Worm (Caenorhabditis elegans) whole organism, L2 larva: Measurements from ENCODE around the gene F17C11.26.

Experiments
- blmp-1 ChIP-seq: sonication (generic microtip); optimal IDR thresholded peaks from 2 replicates; lab custom pipeline; 2017; ENCODE audit warnings: missing genetic modification characterization, mild to moderate bottlenecking, missing compliant biosample characterization, antibody characterized with exemption, moderate library complexity; ENCODE audit not compliant: insufficient read depth
- elt-1 ChIP-seq: fragments of 150-350 bp; optimal IDR thresholded peaks from 2 replicates; lab custom pipeline; 2014; ENCODE audit warnings: missing biosample characterization, missing genetic modification characterization
- mab-5 ChIP-seq: fragments of 150-350 bp; optimal IDR thresholded peaks from 2 replicates; lab custom pipeline; 2014; ENCODE audit warnings: missing biosample characterization, missing genetic modification characterization
- nhr-11 ChIP-seq: fragments of 150-350 bp; optimal IDR thresholded peaks from 2 replicates; lab custom pipeline; 2014; ENCODE audit warnings: missing biosample characterization, missing genetic modification characterization
- zag-1 ChIP-seq: fragments of 150-350 bp; optimal IDR thresholded peaks from 2 replicates; lab custom pipeline; 2014; ENCODE audit warnings: missing biosample characterization, missing genetic modification characterization

DNA sequence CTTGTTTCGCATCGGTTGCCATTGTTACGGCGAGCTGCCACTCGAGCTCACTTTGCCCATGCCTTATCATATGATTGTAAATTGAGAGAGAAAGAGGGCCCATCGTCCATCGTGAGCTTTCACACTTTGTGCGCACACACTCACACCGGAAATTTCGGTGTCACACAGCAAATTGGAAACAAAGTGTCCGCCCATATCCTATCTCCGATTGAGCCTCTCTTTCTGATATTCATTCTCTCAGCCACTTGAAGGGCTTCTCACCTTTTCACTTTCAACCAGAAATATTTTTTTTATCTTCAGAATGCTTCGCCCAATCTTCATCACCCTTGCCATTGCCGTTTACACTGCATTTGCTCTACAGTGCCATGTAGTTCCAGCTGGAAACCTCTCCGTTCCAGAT is 11.7 kb upstream of the F17C11.26 start, which contains the start of gene F58B4.3:
- no peak for TF ChIP-seq blmp-1
- TF ChIP-seq zag-1 (tag; lab: Kevin White, UChicago): no peak
- TF ChIP-seq nhr-11 (tag; lab: Kevin White, UChicago): no peak
- no peak for TF ChIP-seq elt-1 (tag; lab: Kevin White, UChicago)
- TF ChIP-seq mab-5 (tag; lab: Kevin White, UChicago): no peak
